Fruit fly (Drosophila melanogaster) whole organism, adult: ENCODE measurements around the gene Amnionless.

Experiments used
- CG12768 ChIP-seq: fragments of 200-800 bp; sonication (Bioruptor generic); optimal IDR thresholded peaks from 2 replicates; lab custom pipeline; 2017; ENCODE audit warnings: missing biosample characterization, missing genetic modification characterization, mild to moderate bottlenecking, moderate library complexity, missing genetic modification reagents
- CG14711 ChIP-seq: fragments of 200-800 bp; sonication (Bioruptor generic); optimal IDR thresholded peaks from 2 replicates; lab custom pipeline; 2018; ENCODE audit warnings: missing biosample characterization, mild to moderate bottlenecking, missing genetic modification characterization, moderate library complexity
- CG7045 ChIP-seq: fragments of 200-800 bp; sonication (Bioruptor generic); optimal IDR thresholded peaks from 2 replicates; lab custom pipeline; 2017; ENCODE audit warnings: missing biosample characterization, mild to moderate bottlenecking, missing genetic modification characterization
- CG7101 ChIP-seq: fragments of 200-800 bp; sonication (Bioruptor generic); optimal IDR thresholded peaks from 2 replicates; lab custom pipeline; 2018; ENCODE audit warnings: missing biosample characterization, mild to moderate bottlenecking, missing genetic modification characterization, moderate library complexity
- Clk ChIP-seq: fragments of 200-800 bp; sonication (Bioruptor generic); optimal IDR thresholded peaks from 2 replicates; lab custom pipeline; 2017; ENCODE audit warnings: missing biosample characterization, missing genetic modification characterization
- Crg-1 ChIP-seq: fragments of 200-800 bp; sonication (Bioruptor generic); optimal IDR thresholded peaks from 2 replicates; lab custom pipeline; 2016; ENCODE audit warnings: missing biosample characterization, missing genetic modification characterization
- Mnt ChIP-seq: fragments of 200-800 bp; sonication (Bioruptor generic); optimal IDR thresholded peaks from 2 replicates; lab custom pipeline; 2016; ENCODE audit warnings: missing biosample characterization, mild to moderate bottlenecking, missing genetic modification characterization
- bab1 ChIP-seq: fragments of 200-800 bp; sonication (Bioruptor generic); optimal IDR thresholded peaks from 3 replicates; lab custom pipeline; 2019; ENCODE audit warnings: missing biosample characterization, mild to moderate bottlenecking, missing genetic modification characterization, moderate library complexity
- cic ChIP-seq: fragments of 200-800 bp; sonication (Bioruptor generic); optimal IDR thresholded peaks from 2 replicates; lab custom pipeline; 2017; ENCODE audit warnings: missing biosample characterization, mild to moderate bottlenecking, missing genetic modification characterization, moderate library complexity
- cnc ChIP-seq, 2 experiments: fragments of >200 bp; optimal IDR thresholded peaks; 2 replicates each; lab custom pipeline; 2017
- pad ChIP-seq: fragments of 200-800 bp; sonication (Bioruptor generic); optimal IDR thresholded peaks from 3 replicates; lab custom pipeline; 2017; ENCODE audit warnings: missing biosample characterization, missing genetic modification characterization, mild to moderate bottlenecking, moderate library complexity, missing genetic modification reagents
- toe ChIP-seq: fragments of 200-800 bp; sonication (Bioruptor generic); optimal IDR thresholded peaks from 2 replicates; lab custom pipeline; 2016; ENCODE audit warnings: missing biosample characterization, missing genetic modification characterization

dm6 chr2L:303306-303962, 14.5 kb upstream of the Amnionless start:
- no peak for TF ChIP-seq toe (GFP tag; lab: Kevin White, UChicago)
- TF ChIP-seq CG7101, result no peak
- no peak for TF ChIP-seq pad (GFP tag; lab: Kevin White, UChicago)
- no peak for TF ChIP-seq cnc (optimal IDR thresholded peaks at IDR 0.05; lab: Kevin White, UChicago)
- no peak for TF ChIP-seq Clk (GFP tag; lab: Kevin White, UChicago)
- no peak for TF ChIP-seq Mnt (GFP tag; lab: Kevin White, UChicago)
- TF ChIP-seq CG14711 (tag; lab: Kevin White, UChicago), result no peak
- no peak for TF ChIP-seq Crg-1 (GFP tag; lab: Kevin White, UChicago)
- no peak for TF ChIP-seq bab1 (GFP tag; lab: Kevin White, UChicago)
- TF ChIP-seq CG7045 (GFP tag; lab: Kevin White, UChicago), result no peak
- TF ChIP-seq CG12768 (GFP tag; lab: Kevin White, UChicago), result no peak
- no peak for TF ChIP-seq cic (GFP tag; lab: Kevin White, UChicago)
